Fruit fly (Drosophila melanogaster) whole organism, embryonic: ENCODE measurements around the gene prd.

Source experiments
- Ada2b ChIP-seq: fragments of 200-800 bp; sonication (Bioruptor generic); IDR thresholded peaks from 2 replicates; pipeline ENCODE4 v1.3.6; 2022; ENCODE audit warnings: missing biosample characterization, missing genetic modification characterization
- C15 ChIP-seq: fragments of 200-800 bp; sonication (Bioruptor generic); IDR thresholded peaks from 3 replicates; pipeline ENCODE4 v1.3.6; 2022; ENCODE audit warnings: missing biosample characterization, missing genetic modification characterization
- CG10959 ChIP-seq: fragments of 200-800 bp; sonication (Bioruptor generic); IDR thresholded peaks from 2 replicates; pipeline ENCODE4 v1.3.6; 2022; ENCODE audit warnings: missing biosample characterization, missing genetic modification characterization
- CG12155 ChIP-seq: fragments of 200-800 bp; sonication (Bioruptor generic); optimal IDR thresholded peaks from 3 replicates; lab custom pipeline; 2016; ENCODE audit warnings: missing biosample characterization, missing genetic modification characterization
- CG1233 ChIP-seq: fragments of 200-800 bp; sonication (Bioruptor generic); optimal IDR thresholded peaks from 4 replicates; lab custom pipeline; 2018; ENCODE audit warnings: missing biosample characterization, mild to moderate bottlenecking, missing genetic modification characterization
- CG13624 ChIP-seq: fragments of 200-800 bp; sonication (Bioruptor generic); optimal IDR thresholded peaks from 2 replicates; lab custom pipeline; 2016; ENCODE audit warnings: missing biosample characterization, missing genetic modification characterization
- CG14441 ChIP-seq: fragments of 200-800 bp; sonication (Bioruptor generic); IDR thresholded peaks from 2 replicates; pipeline ENCODE4 v1.3.6; 2022; ENCODE audit warnings: missing biosample characterization, missing genetic modification characterization
- CG14667 ChIP-seq: fragments of 200-800 bp; sonication (Bioruptor generic); IDR thresholded peaks from 2 replicates; pipeline ENCODE4 v1.3.6; 2022; ENCODE audit warnings: missing biosample characterization, missing genetic modification characterization
- CG18262 ChIP-seq: fragments of 200-800 bp; optimal IDR thresholded peaks from 3 replicates; lab custom pipeline; 2019; ENCODE audit warnings: missing biosample characterization, mild to moderate bottlenecking, missing genetic modification characterization, moderate library complexity
- CG2116 ChIP-seq: fragments of 200-800 bp; sonication (Bioruptor generic); optimal IDR thresholded peaks from 3 replicates; lab custom pipeline; 2018; ENCODE audit warnings: missing biosample characterization, mild to moderate bottlenecking, missing genetic modification characterization
- CG2120 ChIP-seq: fragments of 200-800 bp; sonication (Bioruptor generic); optimal IDR thresholded peaks from 3 replicates; lab custom pipeline; 2016; ENCODE audit warnings: missing biosample characterization, missing genetic modification characterization
- CG2875 ChIP-seq: fragments of 200-800 bp; sonication (Bioruptor generic); optimal IDR thresholded peaks from 2 replicates; lab custom pipeline; 2017; ENCODE audit warnings: missing biosample characterization, mild to moderate bottlenecking, missing genetic modification characterization, missing genetic modification reagents
- CG3838 ChIP-seq: fragments of 200-800 bp; sonication (Bioruptor generic); optimal IDR thresholded peaks from 3 replicates; lab custom pipeline; 2016; ENCODE audit warnings: missing biosample characterization, missing genetic modification characterization
- CG4730 ChIP-seq: fragments of 200-800 bp; sonication (Bioruptor generic); IDR thresholded peaks from 2 replicates; pipeline ENCODE4 v1.3.6; 2022; ENCODE audit warnings: missing biosample characterization, missing genetic modification characterization
- CG6813 ChIP-seq: fragments of 200-800 bp; sonication (Bioruptor generic); optimal IDR thresholded peaks from 2 replicates; lab custom pipeline; 2017; ENCODE audit warnings: missing biosample characterization, missing genetic modification characterization, mild to moderate bottlenecking, moderate library complexity, missing genetic modification reagents
- CG6854 ChIP-seq: fragments of 200-800 bp; sonication (Bioruptor generic); optimal IDR thresholded peaks from 3 replicates; lab custom pipeline; 2017; ENCODE audit warnings: missing biosample characterization, mild to moderate bottlenecking, missing genetic modification characterization
- CG9797 ChIP-seq: fragments of 200-800 bp; sonication (Bioruptor generic); optimal IDR thresholded peaks from 3 replicates; lab custom pipeline; 2018; ENCODE audit warnings: missing biosample characterization, mild to moderate bottlenecking, missing genetic modification characterization
- CTCF ChIP-seq: fragments of 200-800 bp; sonication (Bioruptor generic); optimal IDR thresholded peaks from 2 replicates; lab custom pipeline; 2017; ENCODE audit warnings: missing biosample characterization, mild to moderate bottlenecking, missing genetic modification characterization, moderate library complexity
- CrebB ChIP-seq: fragments of 200-800 bp; sonication (Bioruptor generic); optimal IDR thresholded peaks from 3 replicates; lab custom pipeline; 2018; ENCODE audit warnings: missing biosample characterization, mild to moderate bottlenecking, missing genetic modification characterization
- D ChIP-seq, 2 experiments: fragments of 200-800 bp in 1 of 2; fragments of >200 bp in 1 of 2; sonication (Bioruptor generic) in 1 of 2; optimal IDR thresholded peaks; 2 replicates in 1 of 2; 3 replicates in 1 of 2; lab custom pipeline; 2017; ENCODE audit warnings: mild to moderate bottlenecking in 1 of 2, missing biosample characterization in 1 of 2, missing genetic modification characterization in 1 of 2, missing genetic modification reagents in 1 of 2
- Deaf1 ChIP-seq: fragments of 200-800 bp; optimal IDR thresholded peaks from 3 replicates; lab custom pipeline; 2019; ENCODE audit warnings: missing biosample characterization, mild to moderate bottlenecking, missing genetic modification characterization, moderate library complexity
- Dip3 ChIP-seq: fragments of 200-800 bp; sonication (Bioruptor generic); optimal IDR thresholded peaks from 3 replicates; lab custom pipeline; 2016; ENCODE audit warnings: missing biosample characterization, missing genetic modification characterization
- Elba2 ChIP-seq: fragments of 200-800 bp; sonication (Bioruptor generic); optimal IDR thresholded peaks from 3 replicates; lab custom pipeline; 2016; ENCODE audit warnings: missing biosample characterization, missing genetic modification characterization
- Fer3 ChIP-seq: fragments of 200-800 bp; sonication (Bioruptor generic); optimal IDR thresholded peaks from 2 replicates; lab custom pipeline; 2018; ENCODE audit warnings: missing biosample characterization, mild to moderate bottlenecking, missing genetic modification characterization, moderate library complexity
- Gug ChIP-seq: fragments of 200-800 bp; sonication (Bioruptor generic); IDR thresholded peaks from 4 replicates; pipeline ENCODE4 v1.3.6; 2022; ENCODE audit warnings: missing biosample characterization, missing genetic modification characterization
- HLH54F ChIP-seq: fragments of 200-800 bp; sonication (Bioruptor generic); optimal IDR thresholded peaks from 3 replicates; lab custom pipeline; 2016; ENCODE audit warnings: missing biosample characterization, missing genetic modification characterization
- Hr51 ChIP-seq, 2 experiments: fragments of 200-800 bp; sonication (Bioruptor generic); optimal IDR thresholded peaks; 2 replicates in 1 of 2; 3 replicates in 1 of 2; lab custom pipeline; 2016 to 2018; ENCODE audit warnings: missing biosample characterization in 2 of 2, missing genetic modification characterization in 2 of 2, mild to moderate bottlenecking in 1 of 2, moderate library complexity in 1 of 2
- Optix ChIP-seq: fragments of 200-800 bp; sonication (Bioruptor generic); IDR thresholded peaks from 3 replicates; pipeline ENCODE4 v1.3.6; 2022; ENCODE audit warnings: missing biosample characterization, missing genetic modification characterization
- Ssrp ChIP-seq: fragments of 200-800 bp; sonication (Bioruptor generic); optimal IDR thresholded peaks from 2 replicates; lab custom pipeline; 2018; ENCODE audit warnings: missing biosample characterization, mild to moderate bottlenecking, missing genetic modification characterization, moderate library complexity
- Usf ChIP-seq: fragments of 200-800 bp; sonication (Bioruptor generic); optimal IDR thresholded peaks from 2 replicates; lab custom pipeline; 2017; ENCODE audit warnings: missing genotype, missing biosample characterization, missing genetic modification characterization
- YL-1 ChIP-seq: fragments of 200-800 bp; sonication (Bioruptor generic); optimal IDR thresholded peaks from 3 replicates; lab custom pipeline; 2017; ENCODE audit warnings: missing biosample characterization, mild to moderate bottlenecking, missing genetic modification characterization
- bab2 ChIP-seq: fragments of 200-800 bp; sonication (Bioruptor generic); optimal IDR thresholded peaks from 2 replicates; lab custom pipeline; 2016; ENCODE audit warnings: missing biosample characterization, missing genetic modification characterization
- chif ChIP-seq, 2 experiments: fragments of 200-800 bp; sonication (Bioruptor generic); optimal IDR thresholded peaks; 3 replicates each; lab custom pipeline; 2016; ENCODE audit warnings: missing biosample characterization in 2 of 2, missing genetic modification characterization in 2 of 2
- chn ChIP-seq: fragments of 200-800 bp; sonication (Bioruptor generic); optimal IDR thresholded peaks from 2 replicates; lab custom pipeline; 2016; ENCODE audit warnings: missing biosample characterization, missing genetic modification characterization
- corto ChIP-seq: fragments of 200-800 bp; sonication (Bioruptor generic); optimal IDR thresholded peaks from 2 replicates; lab custom pipeline; 2016; ENCODE audit warnings: missing biosample characterization, mild to moderate bottlenecking, missing genetic modification characterization, moderate library complexity
- dan ChIP-seq: fragments of 200-800 bp; sonication (Bioruptor generic); IDR thresholded peaks from 2 replicates; pipeline ENCODE4 v1.3.6; 2022; ENCODE audit warnings: missing biosample characterization, missing genetic modification characterization
- exex ChIP-seq: fragments of 200-800 bp; sonication (Bioruptor generic); optimal IDR thresholded peaks from 4 replicates; lab custom pipeline; 2018; ENCODE audit warnings: missing biosample characterization, mild to moderate bottlenecking, missing genetic modification characterization, moderate library complexity
- grn ChIP-seq: fragments of 200-800 bp; sonication (Bioruptor generic); optimal IDR thresholded peaks from 3 replicates; lab custom pipeline; 2017; ENCODE audit warnings: missing biosample characterization, missing genetic modification characterization
- hb ChIP-seq: fragments of 200-800 bp; sonication (Bioruptor generic); IDR thresholded peaks from 3 replicates; pipeline ENCODE4 v1.3.6; 2022; ENCODE audit warnings: missing biosample characterization, missing genetic modification characterization; ENCODE audit not compliant: partially characterized antibody
- her ChIP-seq: fragments of 200-800 bp; sonication (Bioruptor generic); optimal IDR thresholded peaks from 2 replicates; lab custom pipeline; 2016; ENCODE audit warnings: missing biosample characterization, missing genetic modification characterization
- mirr ChIP-seq: fragments of 200-800 bp; sonication (Bioruptor generic); optimal IDR thresholded peaks from 3 replicates; lab custom pipeline; 2018; ENCODE audit warnings: missing biosample characterization, mild to moderate bottlenecking, missing genetic modification characterization
- pum ChIP-seq: fragments of 200-800 bp; sonication (Bioruptor generic); optimal IDR thresholded peaks from 2 replicates; lab custom pipeline; 2016; ENCODE audit warnings: missing biosample characterization, missing genetic modification characterization
- scrt ChIP-seq: fragments of 200-800 bp; sonication (Bioruptor generic); optimal IDR thresholded peaks from 2 replicates; lab custom pipeline; 2018; ENCODE audit warnings: missing biosample characterization, mild to moderate bottlenecking, missing genetic modification characterization, moderate library complexity
- sens ChIP-seq: fragments of 200-800 bp; sonication (Bioruptor generic); peaks from one replicate; lab custom pipeline; 2016; ENCODE audit warnings: missing biosample characterization, missing genetic modification characterization
- sens-2 ChIP-seq: fragments of 200-800 bp; sonication (Bioruptor generic); IDR thresholded peaks from 2 replicates; pipeline ENCODE4 v1.3.6; 2022; ENCODE audit warnings: missing biosample characterization, missing genetic modification characterization
- tll ChIP-seq, 2 experiments: fragments of 200-800 bp in 1 of 2; fragments of >200 bp in 1 of 2; sonication (Bioruptor generic) in 1 of 2; optimal IDR thresholded peaks; 2 replicates each; lab custom pipeline; 2017 to 2019; ENCODE audit warnings: missing biosample characterization in 2 of 2, missing genetic modification characterization in 2 of 2, mild to moderate bottlenecking in 1 of 2, moderate library complexity in 1 of 2
- trh ChIP-seq: fragments of 200-800 bp; sonication (Bioruptor generic); optimal IDR thresholded peaks from 2 replicates; lab custom pipeline; 2016; ENCODE audit warnings: missing biosample characterization, missing genetic modification characterization
- tup ChIP-seq: fragments of 200-800 bp; sonication (Bioruptor generic); optimal IDR thresholded peaks from 2 replicates; lab custom pipeline; 2016; ENCODE audit warnings: missing biosample characterization, mild to moderate bottlenecking, missing genetic modification characterization, moderate library complexity
- vfl ChIP-seq: fragments of 200-800 bp; sonication (Bioruptor generic); optimal IDR thresholded peaks from 2 replicates; lab custom pipeline; 2016; ENCODE audit warnings: missing biosample characterization, missing genetic modification characterization
- vnd ChIP-seq: fragments of 200-800 bp; sonication (Bioruptor generic); IDR thresholded peaks from 3 replicates; pipeline ENCODE4 v1.3.6; 2022; ENCODE audit warnings: missing biosample characterization, missing genetic modification characterization; ENCODE audit not compliant: partially characterized antibody
- wek ChIP-seq: fragments of 200-800 bp; sonication (Bioruptor generic); optimal IDR thresholded peaks from 3 replicates; lab custom pipeline; 2018; ENCODE audit warnings: missing biosample characterization, mild to moderate bottlenecking, missing genetic modification characterization, moderate library complexity
- zfh2 ChIP-seq: fragments of 200-800 bp; sonication (Bioruptor generic); optimal IDR thresholded peaks from 2 replicates; lab custom pipeline; 2016; ENCODE audit warnings: missing biosample characterization, missing genetic modification characterization

prd gene

dm6 chr2L:12046856-12047230 is 38.8 kb downstream of the prd start (continued):
- no peak for TF ChIP-seq vnd (GFP tag; lab: Robert Waterston, UW)
- TF ChIP-seq Ada2b (GFP tag; lab: Robert Waterston, UW) = no peak
- peak; percentile 42 for TF ChIP-seq mirr (GFP tag; lab: Kevin White, UChicago)
- no peak for TF ChIP-seq Fer3
- no peak for TF ChIP-seq CrebB (tag; lab: Kevin White, UChicago)
- no peak for TF ChIP-seq CG2875 (GFP tag; lab: Kevin White, UChicago)
- no peak for TF ChIP-seq chn (GFP tag; lab: Kevin White, UChicago)
- no peak for TF ChIP-seq sens-2 (GFP tag; lab: Robert Waterston, UW)
- no peak for TF ChIP-seq CG1233 (GFP tag; lab: Kevin White, UChicago)
- no peak for TF ChIP-seq Hr51 (GFP tag; optimal IDR thresholded peaks at IDR 0.05; lab: Kevin White, UChicago)
- TF ChIP-seq CTCF (GFP tag; lab: Kevin White, UChicago) = no peak
- TF ChIP-seq pum (GFP tag; lab: Kevin White, UChicago) = no peak
- no peak for TF ChIP-seq C15 (GFP tag; lab: Robert Waterston, UW)
- TF ChIP-seq trh (GFP tag; lab: Kevin White, UChicago) = no peak
- peak; percentile 75 for TF ChIP-seq CG13624 (GFP tag; lab: Kevin White, UChicago)
- no peak for TF ChIP-seq wek (GFP tag; lab: Kevin White, UChicago)
- TF ChIP-seq dan = no peak
- TF ChIP-seq sens = no peak
- no peak for TF ChIP-seq CG2120 (GFP tag; lab: Kevin White, UChicago)
- no peak for TF ChIP-seq corto
- TF ChIP-seq Usf (GFP tag; lab: Kevin White, UChicago) = no peak
- TF ChIP-seq Ssrp (tag; lab: Kevin White, UChicago) = no peak
- no peak for TF ChIP-seq CG3838 (GFP tag; lab: Kevin White, UChicago)
- no peak for TF ChIP-seq CG6813
- peak; percentile 29 for TF ChIP-seq CG6854
- peak; percentile 34; the same call in 1 of the 2 replicates for TF ChIP-seq CG14441 (GFP tag; lab: Robert Waterston, UW)
- peak; percentile 98 for TF ChIP-seq grn
- no peak for TF ChIP-seq CG18262 (tag; lab: Kevin White, UChicago)
- TF ChIP-seq hb (GFP tag; lab: Robert Waterston, UW) = no peak
- TF ChIP-seq CG10959 (GFP tag; lab: Robert Waterston, UW) = no peak
- TF ChIP-seq Dip3 (GFP tag; lab: Kevin White, UChicago) = no peak
- TF ChIP-seq chif (GFP tag; optimal IDR thresholded peaks at IDR 0.05; lab: Kevin White, UChicago) = no peak
- TF ChIP-seq her = no peak
- TF ChIP-seq CG14667 (GFP tag; lab: Robert Waterston, UW) = no peak
- TF ChIP-seq zfh2 (GFP tag; lab: Kevin White, UChicago) = no peak
- no peak for TF ChIP-seq Elba2
- TF ChIP-seq Optix = no peak
- peak; percentile 80 for TF ChIP-seq exex (tag; lab: Kevin White, UChicago)
- no peak for TF ChIP-seq HLH54F (GFP tag; lab: Kevin White, UChicago)
- no peak for TF ChIP-seq tll (GFP tag; optimal IDR thresholded peaks at IDR 0.05; lab: Kevin White, UChicago)
- TF ChIP-seq CG4730 = no peak
- TF ChIP-seq Gug (GFP tag; lab: Robert Waterston, UW) = no peak
- no peak for TF ChIP-seq scrt (GFP tag; lab: Kevin White, UChicago)
- TF ChIP-seq D (optimal IDR thresholded peaks at IDR 0.05; lab: Kevin White, UChicago) = no peak
- TF ChIP-seq D (GFP tag; optimal IDR thresholded peaks at IDR 0.05; lab: Kevin White, UChicago) = no peak
- no peak for TF ChIP-seq CG12155 (GFP tag; lab: Kevin White, UChicago)
- peak; percentile 8 for TF ChIP-seq Deaf1
- TF ChIP-seq CG2116 (GFP tag; lab: Kevin White, UChicago) = no peak
- TF ChIP-seq YL-1 (GFP tag; lab: Kevin White, UChicago) = no peak
- no peak for TF ChIP-seq tup (GFP tag; lab: Kevin White, UChicago)
- TF ChIP-seq vfl (GFP tag; lab: Kevin White, UChicago) = no peak
- no peak for TF ChIP-seq bab2 (GFP tag; lab: Kevin White, UChicago)
- TF ChIP-seq CG9797 (GFP tag; lab: Kevin White, UChicago) = no peak
